Worm (Caenorhabditis elegans): Measurements from ENCODE around the gene pdcd-2.

- TF ChIP-seq W03F9.2 (tag; optimal IDR thresholded peaks at IDR 0.05) (no peak), him-1 (tag; optimal IDR thresholded peaks at IDR 0.05) (no peak), dao-5 (tag; optimal IDR thresholded peaks at IDR 0.05) (no peak)
Measured at ce11 chrIII:4395857-4396256, 22.0 kb downstream of the pdcd-2 start.
